Worm (Caenorhabditis elegans) whole organism, L2 larva: ENCODE data around the gene haly-1.
A peak's percentile ranks its signal among the peaks of the same experiment; 100 is the strongest.

Experiments used
- F13H6.1 ChIP-seq: sonication (generic microtip); optimal IDR thresholded peaks from 2 replicates; lab custom pipeline; 2016; ENCODE audit warnings: missing genetic modification characterization, missing compliant biosample characterization
- alr-1 ChIP-seq: fragments of 150-350 bp; optimal IDR thresholded peaks from 2 replicates; lab custom pipeline; 2014; ENCODE audit warnings: missing biosample characterization, missing genetic modification characterization
- aly-2 ChIP-seq: fragments of 150-350 bp; optimal IDR thresholded peaks from 2 replicates; lab custom pipeline; 2014; ENCODE audit warnings: missing biosample characterization, missing genetic modification characterization
- ama-1 ChIP-seq: fragments of 150-350 bp; optimal IDR thresholded peaks from 2 replicates; lab custom pipeline; 2018; ENCODE audit warnings: inconsistent platforms
- blmp-1 ChIP-seq: sonication (generic microtip); optimal IDR thresholded peaks from 2 replicates; lab custom pipeline; 2017; ENCODE audit warnings: missing genetic modification characterization, mild to moderate bottlenecking, missing compliant biosample characterization, antibody characterized with exemption, moderate library complexity; ENCODE audit not compliant: insufficient read depth
- ceh-16 ChIP-seq: fragments of 150-350 bp; optimal IDR thresholded peaks from 2 replicates; lab custom pipeline; 2014; ENCODE audit warnings: missing biosample characterization, missing genetic modification characterization
- ceh-82 ChIP-seq: fragments of 150-350 bp; optimal IDR thresholded peaks from 2 replicates; lab custom pipeline; 2014; ENCODE audit warnings: missing biosample characterization, missing genetic modification characterization
- crh-2 ChIP-seq: sonication (generic microtip); optimal IDR thresholded peaks from 2 replicates; lab custom pipeline; 2017; ENCODE audit warnings: missing biosample characterization, missing genetic modification characterization
- dmd-4 ChIP-seq: sonication (generic microtip); optimal IDR thresholded peaks from 2 replicates; lab custom pipeline; 2017; ENCODE audit warnings: missing biosample characterization, missing genetic modification characterization
- fos-1 ChIP-seq: fragments of 150-350 bp; optimal IDR thresholded peaks from 2 replicates; lab custom pipeline; 2014; ENCODE audit warnings: missing biosample characterization, missing genetic modification characterization
- lin-11 ChIP-seq: fragments of 150-350 bp; sonication (generic microtip); optimal IDR thresholded peaks from 2 replicates; lab custom pipeline; 2014; ENCODE audit warnings: missing biosample characterization, missing genetic modification characterization, inconsistent platforms, mixed read lengths
- lin-39 ChIP-seq: fragments of 150-350 bp; optimal IDR thresholded peaks from 2 replicates; lab custom pipeline; 2014; ENCODE audit warnings: missing biosample characterization, missing genetic modification reagents, missing genetic modification characterization
- lsy-2 ChIP-seq, 2 experiments: fragments of 150-350 bp in 1 of 2; sonication (generic microtip) in 1 of 2; optimal IDR thresholded peaks; 2 replicates each; lab custom pipeline; 2014 to 2017; ENCODE audit warnings: missing biosample characterization in 2 of 2, missing genetic modification characterization in 2 of 2
- mbf-1 ChIP-seq: sonication (generic microtip); optimal IDR thresholded peaks from 2 replicates; lab custom pipeline; 2017; ENCODE audit warnings: missing biosample characterization, missing genetic modification characterization
- mdl-1 ChIP-seq, 2 experiments: fragments of 150-350 bp in 1 of 2; sonication (generic microtip) in 1 of 2; optimal IDR thresholded peaks; 2 replicates each; lab custom pipeline; 2017; ENCODE audit warnings: missing biosample characterization in 2 of 2, missing genetic modification characterization in 2 of 2
- nhr-10 ChIP-seq: sonication (generic microtip); optimal IDR thresholded peaks from 2 replicates; lab custom pipeline; 2017; ENCODE audit warnings: missing biosample characterization, missing genetic modification characterization
- nhr-12 ChIP-seq: fragments of 150-350 bp; optimal IDR thresholded peaks from 2 replicates; lab custom pipeline; 2014; ENCODE audit warnings: missing biosample characterization, missing genetic modification characterization
- nhr-129 ChIP-seq: fragments of 150-350 bp; optimal IDR thresholded peaks from 2 replicates; lab custom pipeline; 2014; ENCODE audit warnings: missing biosample characterization, missing genetic modification characterization
- nhr-25 ChIP-seq: fragments of 150-350 bp; sonication (generic microtip); optimal IDR thresholded peaks from 3 replicates; lab custom pipeline; 2014; ENCODE audit warnings: missing biosample characterization, missing genetic modification characterization
- nhr-6 ChIP-seq: fragments of 150-350 bp; optimal IDR thresholded peaks from 2 replicates; lab custom pipeline; 2014; ENCODE audit warnings: missing biosample characterization, missing genetic modification characterization
- nhr-77 ChIP-seq: fragments of 150-350 bp; optimal IDR thresholded peaks from 2 replicates; lab custom pipeline; 2014; ENCODE audit warnings: missing biosample characterization, missing genetic modification characterization
- sem-4 ChIP-seq: fragments of 150-350 bp; optimal IDR thresholded peaks from 2 replicates; lab custom pipeline; 2014; ENCODE audit warnings: missing biosample characterization, missing genetic modification reagents, missing genetic modification characterization
- skn-1 ChIP-seq: sonication (generic microtip); optimal IDR thresholded peaks from 2 replicates; lab custom pipeline; 2017; ENCODE audit warnings: missing biosample characterization, missing genetic modification characterization
- sma-3 ChIP-seq: sonication (generic microtip); optimal IDR thresholded peaks from 2 replicates; lab custom pipeline; 2016; ENCODE audit warnings: missing genetic modification reagents, missing genetic modification characterization, missing compliant biosample characterization
- sma-9 ChIP-seq, 2 experiments: fragments of 150-350 bp in 1 of 2; sonication (generic microtip) in 1 of 2; optimal IDR thresholded peaks; 2 replicates each; lab custom pipeline; 2014 to 2016; ENCODE audit warnings: missing genetic modification characterization in 2 of 2, mild to moderate bottlenecking in 1 of 2, missing biosample characterization in 1 of 2, missing compliant biosample characterization in 1 of 2, missing genetic modification reagents in 1 of 2, moderate library complexity in 1 of 2
- snpc-4 ChIP-seq: fragments of 150-350 bp; optimal IDR thresholded peaks from 2 replicates; lab custom pipeline; 2014; ENCODE audit warnings: missing biosample characterization, missing genetic modification characterization
- unc-39 ChIP-seq: fragments of 150-350 bp; optimal IDR thresholded peaks from 2 replicates; lab custom pipeline; 2014; ENCODE audit warnings: missing biosample characterization, missing genetic modification characterization
- unc-55 ChIP-seq: fragments of 150-350 bp; sonication (generic microtip); optimal IDR thresholded peaks from 3 replicates; lab custom pipeline; 2014; ENCODE audit warnings: missing biosample characterization, missing genetic modification reagents, missing genetic modification characterization
- unc-62 ChIP-seq: fragments of 150-350 bp; optimal IDR thresholded peaks from 2 replicates; lab custom pipeline; 2014; ENCODE audit warnings: missing biosample characterization, missing genetic modification reagents, missing genetic modification characterization
- ztf-11 ChIP-seq: sonication (generic microtip); optimal IDR thresholded peaks from 2 replicates; lab custom pipeline; 2017; ENCODE audit warnings: missing biosample characterization, missing genetic modification characterization
- ztf-4 ChIP-seq: fragments of 150-350 bp; optimal IDR thresholded peaks from 2 replicates; lab custom pipeline; 2014; ENCODE audit warnings: missing biosample characterization, missing genetic modification characterization

Gene haly-1

ce11 chrX:10916194-10916593, 19.8 kb upstream of the haly-1 start:
- TF ChIP-seq unc-55 (GFP tag; lab: Kevin White, UChicago), result no peak
- no peak for TF ChIP-seq unc-62 (GFP tag; lab: Kevin White, UChicago)
- TF ChIP-seq unc-39 (tag; lab: Kevin White, UChicago), result no peak
- TF ChIP-seq ama-1 (lab: Kevin White, UChicago), result no peak
- TF ChIP-seq F13H6.1, result no peak
- TF ChIP-seq sem-4 (tag; lab: Kevin White, UChicago), result no peak
- no peak for TF ChIP-seq skn-1 (tag; lab: Kevin White, UChicago)
- no peak for TF ChIP-seq nhr-25
- no peak for TF ChIP-seq snpc-4 (tag; lab: Kevin White, UChicago)
- TF ChIP-seq mbf-1, result no peak
- TF ChIP-seq lin-11 (tag; lab: Kevin White, UChicago), result no peak
- no peak for TF ChIP-seq fos-1 (tag; lab: Kevin White, UChicago)
- no peak for TF ChIP-seq lin-39
- no peak for TF ChIP-seq ztf-4

ce11 chrX:10914421-10915277, 18.3 kb upstream of the haly-1 start:
- TF ChIP-seq lsy-2 (tag; optimal IDR thresholded peaks at IDR 0.05; lab: Kevin White, UChicago) (no peak), F13H6.1 (no peak), nhr-10 (tag; lab: Kevin White, UChicago) (no peak), snpc-4 (tag; lab: Kevin White, UChicago) (no peak), dmd-4 (tag; lab: Kevin White, UChicago) (no peak), fos-1 (tag; lab: Kevin White, UChicago) (peak; percentile 39), blmp-1 (peak; percentile 9), crh-2 (tag; lab: Kevin White, UChicago) (no peak), sma-3 (GFP tag; lab: Kevin White, UChicago) (peak; percentile 4), sma-9 (GFP tag; optimal IDR thresholded peaks at IDR 0.05; lab: Kevin White, UChicago) (no peak), sma-9 (tag; optimal IDR thresholded peaks at IDR 0.05; lab: Kevin White, UChicago) (no peak)
- TF ChIP-seq, all 48 proteins: peak for 3

ce11 chrX:10913981-10914380, 17.6 kb upstream of the haly-1 start, which contains the start of gene F47B10.9:
F47B10.9 (minus strand) TSS chrX:10914081.
- TF ChIP-seq nhr-77 (no peak), nhr-25 (no peak), nhr-129 (tag; lab: Kevin White, UChicago) (no peak), alr-1 (tag; lab: Kevin White, UChicago) (no peak), unc-39 (tag; lab: Kevin White, UChicago) (no peak), nhr-6 (tag; lab: Kevin White, UChicago) (no peak), nhr-12 (no peak), ceh-82 (tag; lab: Kevin White, UChicago) (no peak), sma-3 (GFP tag; lab: Kevin White, UChicago) (no peak), dmd-4 (tag; lab: Kevin White, UChicago) (no peak), aly-2 (tag; lab: Kevin White, UChicago) (no peak), ztf-11 (tag; lab: Kevin White, UChicago) (no peak), blmp-1 (no peak), mbf-1 (no peak), fos-1 (tag; lab: Kevin White, UChicago) (no peak), mdl-1 (tag; optimal IDR thresholded peaks at IDR 0.05; lab: Kevin White, UChicago) (no peak)

- peak; percentile 2 for TF ChIP-seq sma-9 (GFP tag; optimal IDR thresholded peaks at IDR 0.05; lab: Kevin White, UChicago)
- no peak for TF ChIP-seq sma-9 (tag; optimal IDR thresholded peaks at IDR 0.05; lab: Kevin White, UChicago)
- no peak for TF ChIP-seq ceh-16 (tag; lab: Kevin White, UChicago)
These were observed 14.3 kb upstream of the haly-1 start, which contains the start of gene F47B10.8 for ce11 chrX:10910716-10911115. F47B10.8 (minus strand) TSS chrX:10910816.

ce11 chrX:10909661-10910060, 13.3 kb upstream of the haly-1 start:
- TF ChIP-seq nhr-129 (tag; lab: Kevin White, UChicago) (peak; percentile 68), F13H6.1 (peak; percentile 34), lsy-2 (tag; optimal IDR thresholded peaks at IDR 0.05; lab: Kevin White, UChicago) (peak in 1 of 2 experiments; percentile 35), alr-1 (tag; lab: Kevin White, UChicago) (no peak), sma-9 (GFP tag; optimal IDR thresholded peaks at IDR 0.05; lab: Kevin White, UChicago) (peak; percentile 13), sma-9 (tag; optimal IDR thresholded peaks at IDR 0.05; lab: Kevin White, UChicago) (no peak)
- TF ChIP-seq, all 48 proteins: peak for 4
